Worm (Caenorhabditis elegans): Measurements from ENCODE around the gene vps-24.

DNA sequence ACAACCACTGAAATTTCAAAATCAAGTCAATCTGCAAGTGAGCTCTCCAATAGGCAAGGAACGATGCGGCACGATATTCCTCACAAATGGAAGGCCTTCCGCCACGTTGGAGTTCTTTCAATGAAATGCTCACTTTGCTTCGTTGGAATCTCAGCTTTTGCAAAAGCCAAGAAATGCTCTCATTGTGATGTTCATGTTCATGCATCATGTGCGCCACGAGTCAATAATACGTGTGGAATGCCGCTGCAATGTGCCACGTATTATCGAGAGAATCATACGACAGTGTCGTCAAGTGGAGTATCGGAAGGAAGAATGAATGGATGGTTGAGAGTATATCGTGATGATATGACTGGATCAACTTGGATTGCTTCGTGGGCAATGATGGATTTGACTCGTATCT is 8.1 kb downstream of the vps-24 start:
- TF ChIP-seq cog-1 (tag; optimal IDR thresholded peaks at IDR 0.05) = no peak
- no peak for TF ChIP-seq tab-1 (GFP tag; IDR thresholded peaks at IDR 0.05)
- TF ChIP-seq T22C8.4 (GFP tag; IDR thresholded peaks at IDR 0.05) = no peak
- TF ChIP-seq flt-1 (GFP tag; IDR thresholded peaks at IDR 0.05) = no peak
- no peak for TF ChIP-seq ref-1 (GFP tag; conservative IDR thresholded peaks at IDR 0.05)
- TF ChIP-seq klf-2 (GFP tag; conservative IDR thresholded peaks at IDR 0.05) = no peak
- TF ChIP-seq med-1 (GFP tag; optimal IDR thresholded peaks at IDR 0.05; ENCODE audit: insufficient read depth) = no peak
- no peak for TF ChIP-seq ztf-23 (GFP tag; IDR thresholded peaks at IDR 0.05)
